Worm (Caenorhabditis elegans) whole organism, late embryonic: ENCODE measurements around the gene F54C4.4.

Experiments used
- ahr-1 ChIP-seq: sonication (generic microtip); optimal IDR thresholded peaks from 2 replicates; lab custom pipeline; 2016; ENCODE audit warnings: missing genetic modification characterization, missing compliant biosample characterization
- dve-1 ChIP-seq: sonication (generic microtip); optimal IDR thresholded peaks from 2 replicates; lab custom pipeline; 2017; ENCODE audit warnings: antibody characterized with exemption, mild to moderate bottlenecking, missing genetic modification characterization, missing compliant biosample characterization
- fkh-10 ChIP-seq: fragments of 150-350 bp; optimal IDR thresholded peaks from 2 replicates; lab custom pipeline; 2014; ENCODE audit warnings: missing biosample characterization, missing genetic modification reagents, missing genetic modification characterization
- hlh-13 ChIP-seq: fragments of 200-800 bp; sonication (Bioruptor generic); optimal IDR thresholded peaks from 2 replicates; lab custom pipeline; 2018; ENCODE audit warnings: mild to moderate bottlenecking, missing genetic modification characterization, missing compliant biosample characterization
- nhr-11 ChIP-seq: fragments of 150-350 bp; optimal IDR thresholded peaks from 2 replicates; lab custom pipeline; 2014; ENCODE audit warnings: missing biosample characterization, missing genetic modification characterization

ce11 chrIII:130650-131049 is 43.5 kb upstream of the F54C4.4 start, which contains the start of the genes nhr-280 and C29F9.2:
- TF ChIP-seq fkh-10: no peak
- no peak for TF ChIP-seq nhr-11 (tag; lab: Kevin White, UChicago)
- TF ChIP-seq dve-1 (tag; lab: Kevin White, UChicago): no peak
- no peak for TF ChIP-seq hlh-13 (GFP tag; lab: Kevin White, UChicago)
- no peak for TF ChIP-seq ahr-1 (tag; lab: Kevin White, UChicago)
